Worm (Caenorhabditis elegans) whole organism, mixed stage, embryonic: Measurements from ENCODE around the gene nhx-5.

Experiments
- blmp-1 ChIP-seq: fragments of 150-350 bp; optimal IDR thresholded peaks from 2 replicates; lab custom pipeline; 2014; ENCODE audit warnings: missing biosample characterization, missing genetic modification characterization
- ceh-39 ChIP-seq: fragments of 150-350 bp; optimal IDR thresholded peaks from 2 replicates; lab custom pipeline; 2014; ENCODE audit warnings: missing biosample characterization, missing genetic modification characterization
- lin-13 ChIP-seq: fragments of 150-350 bp; optimal IDR thresholded peaks from 2 replicates; lab custom pipeline; 2014; ENCODE audit warnings: missing biosample characterization, missing genetic modification characterization
- lsy-2 ChIP-seq: fragments of 150-350 bp; optimal IDR thresholded peaks from 2 replicates; lab custom pipeline; 2014; ENCODE audit warnings: missing biosample characterization, missing genetic modification characterization
- mab-5 ChIP-seq: fragments of 150-350 bp; optimal IDR thresholded peaks from 2 replicates; lab custom pipeline; 2014; ENCODE audit warnings: missing biosample characterization, missing genetic modification characterization
- mep-1 ChIP-seq: fragments of 150-350 bp; optimal IDR thresholded peaks from 2 replicates; lab custom pipeline; 2017; ENCODE audit warnings: missing biosample characterization, missing genetic modification reagents, missing genetic modification characterization, inconsistent platforms
- nhr-2 ChIP-seq: fragments of 150-350 bp; optimal IDR thresholded peaks from 2 replicates; lab custom pipeline; 2014; ENCODE audit warnings: missing biosample characterization, missing genetic modification characterization
- nhr-28 ChIP-seq: fragments of 150-350 bp; optimal IDR thresholded peaks from 2 replicates; lab custom pipeline; 2014; ENCODE audit warnings: missing biosample characterization, missing genetic modification characterization
- nhr-76 ChIP-seq: sonication (generic microtip); optimal IDR thresholded peaks from 2 replicates; lab custom pipeline; 2017; ENCODE audit warnings: missing biosample characterization, missing genetic modification characterization
- pha-4 ChIP-seq: fragments of 150-350 bp; optimal IDR thresholded peaks from 2 replicates; lab custom pipeline; 2018; ENCODE audit warnings: missing biosample characterization, missing genetic modification reagents, missing genetic modification characterization
- unc-39 ChIP-seq: fragments of 150-350 bp; optimal IDR thresholded peaks from 2 replicates; lab custom pipeline; 2014; ENCODE audit warnings: missing biosample characterization, missing genetic modification characterization
- ztf-11 ChIP-seq: fragments of 150-350 bp; optimal IDR thresholded peaks from 2 replicates; lab custom pipeline; 2014; ENCODE audit warnings: missing biosample characterization, missing genetic modification characterization

DNA sequence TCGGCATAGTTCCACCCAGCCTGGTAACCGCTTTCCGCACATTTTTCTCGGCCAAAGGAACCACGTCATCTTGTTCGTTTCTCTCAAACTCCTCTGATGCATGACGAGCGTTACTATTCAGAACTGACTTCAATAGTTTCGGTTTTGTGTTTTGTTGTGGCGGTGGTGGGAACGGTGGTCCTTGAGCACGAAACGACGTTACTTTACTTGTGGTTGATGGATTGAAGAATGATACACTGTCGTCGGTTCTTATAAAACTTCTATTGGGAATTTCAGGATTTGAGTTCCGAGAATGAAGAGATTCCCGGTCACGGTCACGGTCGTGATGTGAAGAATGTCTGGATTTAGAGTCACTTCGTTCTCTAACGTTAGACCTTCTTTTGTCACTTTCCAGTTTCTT, 33.1 kb downstream of the nhx-5 start:
- TF ChIP-seq mab-5 (tag; lab: Kevin White, UChicago), result no peak
- TF ChIP-seq lin-13, result no peak
- no peak for TF ChIP-seq ztf-11
- no peak for TF ChIP-seq nhr-2
- no peak for TF ChIP-seq nhr-76 (tag; lab: Kevin White, UChicago)
- no peak for TF ChIP-seq unc-39 (tag; lab: Kevin White, UChicago)
- TF ChIP-seq blmp-1, result no peak
- no peak for TF ChIP-seq mep-1
- TF ChIP-seq ceh-39, result no peak
- no peak for TF ChIP-seq nhr-28 (tag; lab: Kevin White, UChicago)
- no peak for TF ChIP-seq pha-4 (tag; lab: Kevin White, UChicago)
- no peak for TF ChIP-seq lsy-2 (tag; lab: Kevin White, UChicago)
